Fruit fly (Drosophila melanogaster) whole organism, embryonic: ENCODE results near the gene Hph.

Source experiments
- Ada2b ChIP-seq: fragments of 200-800 bp; sonication (Bioruptor generic); IDR thresholded peaks from 2 replicates; pipeline ENCODE4 v1.3.6; 2022; ENCODE audit warnings: missing biosample characterization, missing genetic modification characterization
- Atf-2 ChIP-seq: fragments of 200-800 bp; sonication (Bioruptor generic); optimal IDR thresholded peaks from 2 replicates; lab custom pipeline; 2016; ENCODE audit warnings: missing biosample characterization, missing genetic modification characterization
- CG10431 ChIP-seq: fragments of 200-800 bp; sonication (Bioruptor generic); optimal IDR thresholded peaks from 3 replicates; lab custom pipeline; 2018; ENCODE audit warnings: missing biosample characterization, mild to moderate bottlenecking, missing genetic modification characterization
- CG11723 ChIP-seq: fragments of 200-800 bp; sonication (Bioruptor generic); optimal IDR thresholded peaks from 2 replicates; lab custom pipeline; 2017; ENCODE audit warnings: missing biosample characterization, mild to moderate bottlenecking, missing genetic modification characterization
- CG13424 ChIP-seq: fragments of 200-800 bp; sonication (Bioruptor generic); optimal IDR thresholded peaks from 2 replicates; lab custom pipeline; 2019; ENCODE audit warnings: missing biosample characterization, mild to moderate bottlenecking, missing genetic modification characterization, moderate library complexity
- CG13894 ChIP-seq: fragments of 200-800 bp; sonication (Bioruptor generic); optimal IDR thresholded peaks from 3 replicates; lab custom pipeline; 2018; ENCODE audit warnings: missing biosample characterization, mild to moderate bottlenecking, missing genetic modification characterization, moderate library complexity
- CG14014 ChIP-seq: fragments of 200-800 bp; sonication (Bioruptor generic); IDR thresholded peaks from 2 replicates; pipeline ENCODE4 v1.3.6; 2022; ENCODE audit warnings: missing biosample characterization, missing genetic modification characterization
- CG17186 ChIP-seq: fragments of 200-800 bp; sonication (Bioruptor generic); optimal IDR thresholded peaks from 3 replicates; lab custom pipeline; 2017; ENCODE audit warnings: missing biosample characterization, missing genetic modification reagents, missing genetic modification characterization
- CG17361 ChIP-seq: fragments of 200-800 bp; sonication (Bioruptor generic); IDR thresholded peaks from 3 replicates; pipeline ENCODE4 v1.3.6; 2022; ENCODE audit warnings: missing biosample characterization, missing genetic modification characterization
- CG31441 ChIP-seq: fragments of 200-800 bp; sonication (Bioruptor generic); IDR thresholded peaks from 2 replicates; pipeline ENCODE4 v1.3.6; 2022; ENCODE audit warnings: missing biosample characterization, missing genetic modification characterization
- CG5953 ChIP-seq: fragments of 200-800 bp; sonication (Bioruptor generic); IDR thresholded peaks from 2 replicates; pipeline ENCODE4 v1.3.6; 2022; ENCODE audit warnings: missing biosample characterization, missing genetic modification characterization
- CG6791 ChIP-seq: fragments of 200-800 bp; sonication (Bioruptor generic); IDR thresholded peaks from 3 replicates; pipeline ENCODE4 v1.3.6; 2022; ENCODE audit warnings: missing biosample characterization, missing genetic modification characterization; ENCODE audit not compliant: partially characterized antibody
- CG8359 ChIP-seq: fragments of 200-800 bp; sonication (Bioruptor generic); optimal IDR thresholded peaks from 2 replicates; lab custom pipeline; 2017; ENCODE audit warnings: missing biosample characterization, mild to moderate bottlenecking, missing genetic modification characterization, borderline replicate concordance
- CG9609 ChIP-seq: fragments of 200-800 bp; sonication (Bioruptor generic); optimal IDR thresholded peaks from 3 replicates; lab custom pipeline; 2016; ENCODE audit warnings: missing biosample characterization, missing genetic modification characterization
- CkIIα-i1 ChIP-seq: fragments of 200-800 bp; sonication (Bioruptor generic); IDR thresholded peaks from 2 replicates; pipeline ENCODE4 v1.3.6; 2022; ENCODE audit warnings: missing biosample characterization, missing genetic modification characterization
- CrebB ChIP-seq: fragments of 200-800 bp; sonication (Bioruptor generic); optimal IDR thresholded peaks from 3 replicates; lab custom pipeline; 2018; ENCODE audit warnings: missing biosample characterization, mild to moderate bottlenecking, missing genetic modification characterization
- D19B ChIP-seq: fragments of 200-800 bp; sonication (Bioruptor generic); optimal IDR thresholded peaks from 2 replicates; lab custom pipeline; 2017; ENCODE audit warnings: missing biosample characterization, mild to moderate bottlenecking, missing genetic modification characterization
- Fer3 ChIP-seq: fragments of 200-800 bp; sonication (Bioruptor generic); optimal IDR thresholded peaks from 2 replicates; lab custom pipeline; 2018; ENCODE audit warnings: missing biosample characterization, mild to moderate bottlenecking, missing genetic modification characterization, moderate library complexity
- H15 ChIP-seq: fragments of 200-800 bp; sonication (Bioruptor generic); IDR thresholded peaks from 3 replicates; pipeline ENCODE4 v1.3.6; 2022; ENCODE audit warnings: missing biosample characterization, missing genetic modification characterization
- HLH4C ChIP-seq: fragments of 200-800 bp; sonication (Bioruptor generic); IDR thresholded peaks from 3 replicates; pipeline ENCODE4 v1.3.6; 2022; ENCODE audit warnings: missing biosample characterization, missing genetic modification characterization; ENCODE audit not compliant: partially characterized antibody
- Meics ChIP-seq: fragments of 200-800 bp; sonication (Bioruptor generic); optimal IDR thresholded peaks from 2 replicates; lab custom pipeline; 2017; ENCODE audit warnings: missing biosample characterization, mild to moderate bottlenecking, missing genetic modification characterization
- NC2β ChIP-seq: fragments of 200-800 bp; sonication (Bioruptor generic); optimal IDR thresholded peaks from 2 replicates; lab custom pipeline; 2016; ENCODE audit warnings: missing biosample characterization, missing genetic modification characterization
- NK7.1 ChIP-seq: fragments of 200-800 bp; sonication (Bioruptor generic); optimal IDR thresholded peaks from 3 replicates; lab custom pipeline; 2016; ENCODE audit warnings: missing biosample characterization, missing genetic modification characterization
- Opbp ChIP-seq: fragments of 200-800 bp; sonication (Bioruptor generic); IDR thresholded peaks from 3 replicates; pipeline ENCODE4 v1.3.6; 2022; ENCODE audit warnings: missing biosample characterization, missing genetic modification characterization; ENCODE audit not compliant: partially characterized antibody
- Rx ChIP-seq: fragments of 200-800 bp; sonication (Bioruptor generic); IDR thresholded peaks from 2 replicates; pipeline ENCODE4 v1.3.6; 2022; ENCODE audit warnings: missing biosample characterization, missing genetic modification characterization
- amos ChIP-seq: fragments of 200-800 bp; sonication (Bioruptor generic); IDR thresholded peaks from 2 replicates; pipeline ENCODE4 v1.3.6; 2022; ENCODE audit warnings: missing biosample characterization, missing genetic modification characterization; ENCODE audit not compliant: partially characterized antibody
- caup ChIP-seq: fragments of 200-800 bp; sonication (Bioruptor generic); optimal IDR thresholded peaks from 3 replicates; lab custom pipeline; 2017; ENCODE audit warnings: missing biosample characterization, mild to moderate bottlenecking, missing genetic modification characterization, moderate library complexity; ENCODE audit not compliant: severe bottlenecking
- ci ChIP-seq: fragments of 200-800 bp; sonication (Bioruptor generic); IDR thresholded peaks from 3 replicates; pipeline ENCODE4 v1.3.6; 2022; ENCODE audit warnings: missing biosample characterization, missing genetic modification characterization
- crol ChIP-seq: fragments of 200-800 bp; sonication (Bioruptor generic); IDR thresholded peaks from 2 replicates; pipeline ENCODE4 v1.3.6; 2022; ENCODE audit warnings: missing biosample characterization, missing genetic modification characterization
- dmrt11E ChIP-seq: fragments of 200-800 bp; sonication (Bioruptor generic); optimal IDR thresholded peaks from 3 replicates; lab custom pipeline; 2018; ENCODE audit warnings: missing biosample characterization, mild to moderate bottlenecking, missing genetic modification characterization, moderate library complexity
- dysf ChIP-seq: fragments of 200-800 bp; sonication (Bioruptor generic); IDR thresholded peaks from 3 replicates; pipeline ENCODE4 v1.3.6; 2022; ENCODE audit warnings: missing biosample characterization, missing genetic modification characterization
- ems ChIP-seq: fragments of 200-800 bp; sonication (Bioruptor generic); optimal IDR thresholded peaks from 3 replicates; lab custom pipeline; 2016; ENCODE audit warnings: missing biosample characterization, missing genetic modification characterization
- en ChIP-seq: fragments of 200-800 bp; sonication (Bioruptor generic); optimal IDR thresholded peaks from 2 replicates; lab custom pipeline; 2016; ENCODE audit warnings: missing biosample characterization, missing genetic modification characterization
- eyg ChIP-seq: fragments of 200-800 bp; sonication (Bioruptor generic); optimal IDR thresholded peaks from 3 replicates; lab custom pipeline; 2016; ENCODE audit warnings: missing biosample characterization, missing genetic modification characterization
- gro ChIP-seq: fragments of 200-800 bp; sonication (Bioruptor generic); optimal IDR thresholded peaks from 2 replicates; lab custom pipeline; 2016; ENCODE audit warnings: missing biosample characterization, missing genetic modification characterization
- hkb ChIP-seq, 2 experiments: fragments of 200-800 bp in 1 of 2; fragments of >200 bp in 1 of 2; sonication (Bioruptor generic) in 1 of 2; IDR thresholded peaks in 1 of 2; optimal IDR thresholded peaks in 1 of 2; 2 replicates each; pipeline versions ENCODE4 v1.3.6 to Lab custom; 2017 to 2022; ENCODE audit warnings: missing biosample characterization in 1 of 2, missing genetic modification characterization in 1 of 2
- jigr1 ChIP-seq: fragments of 200-800 bp; sonication (Bioruptor generic); IDR thresholded peaks from 3 replicates; pipeline ENCODE4 v1.3.6; 2022; ENCODE audit warnings: missing biosample characterization, missing genetic modification characterization
- knrl ChIP-seq: fragments of 200-800 bp; sonication (Bioruptor generic); IDR thresholded peaks from 3 replicates; pipeline ENCODE4 v1.3.6; 2022; ENCODE audit warnings: missing biosample characterization, missing genetic modification characterization; ENCODE audit not compliant: partially characterized antibody
- lbe ChIP-seq: fragments of 200-800 bp; sonication (Bioruptor generic); optimal IDR thresholded peaks from 2 replicates; lab custom pipeline; 2016; ENCODE audit warnings: missing biosample characterization, mild to moderate bottlenecking, missing genetic modification characterization
- nerfin-1 ChIP-seq: fragments of 200-800 bp; sonication (Bioruptor generic); optimal IDR thresholded peaks from 3 replicates; lab custom pipeline; 2019; ENCODE audit warnings: missing biosample characterization, mild to moderate bottlenecking, missing genetic modification characterization, moderate library complexity
- nerfin-2 ChIP-seq: fragments of 200-800 bp; sonication (Bioruptor generic); IDR thresholded peaks from 2 replicates; pipeline ENCODE4 v1.3.6; 2022; ENCODE audit warnings: missing biosample characterization, missing genetic modification characterization; ENCODE audit not compliant: partially characterized antibody
- pita ChIP-seq: fragments of 200-800 bp; sonication (Bioruptor generic); optimal IDR thresholded peaks from 2 replicates; lab custom pipeline; 2017; ENCODE audit warnings: missing biosample characterization, mild to moderate bottlenecking, missing genetic modification characterization
- schlank ChIP-seq: fragments of 200-800 bp; sonication (Bioruptor generic); optimal IDR thresholded peaks from 2 replicates; lab custom pipeline; 2018; ENCODE audit warnings: missing biosample characterization, mild to moderate bottlenecking, missing genetic modification characterization
- slbo ChIP-seq: fragments of 200-800 bp; sonication (Bioruptor generic); IDR thresholded peaks from 2 replicates; pipeline ENCODE4 v1.3.6; 2022; ENCODE audit warnings: missing biosample characterization, missing genetic modification characterization
- stwl ChIP-seq: fragments of 200-800 bp; sonication (Bioruptor generic); optimal IDR thresholded peaks from 3 replicates; lab custom pipeline; 2018; ENCODE audit warnings: missing biosample characterization, mild to moderate bottlenecking, missing genetic modification characterization, moderate library complexity
- tx ChIP-seq: fragments of 200-800 bp; sonication (Bioruptor generic); optimal IDR thresholded peaks from 2 replicates; lab custom pipeline; 2016; ENCODE audit warnings: missing biosample characterization, missing genetic modification characterization
- vfl ChIP-seq: fragments of 200-800 bp; sonication (Bioruptor generic); optimal IDR thresholded peaks from 2 replicates; lab custom pipeline; 2016; ENCODE audit warnings: missing biosample characterization, missing genetic modification characterization
- vvl ChIP-seq: fragments of 200-800 bp; sonication (Bioruptor generic); IDR thresholded peaks from 2 replicates; pipeline ENCODE4 v1.3.6; 2022; ENCODE audit warnings: missing biosample characterization, missing genetic modification characterization
- zen ChIP-seq: fragments of 200-800 bp; sonication (Bioruptor generic); optimal IDR thresholded peaks from 3 replicates; lab custom pipeline; 2018; ENCODE audit warnings: missing biosample characterization, mild to moderate bottlenecking, missing genetic modification characterization, moderate library complexity

Hph gene

DNA sequence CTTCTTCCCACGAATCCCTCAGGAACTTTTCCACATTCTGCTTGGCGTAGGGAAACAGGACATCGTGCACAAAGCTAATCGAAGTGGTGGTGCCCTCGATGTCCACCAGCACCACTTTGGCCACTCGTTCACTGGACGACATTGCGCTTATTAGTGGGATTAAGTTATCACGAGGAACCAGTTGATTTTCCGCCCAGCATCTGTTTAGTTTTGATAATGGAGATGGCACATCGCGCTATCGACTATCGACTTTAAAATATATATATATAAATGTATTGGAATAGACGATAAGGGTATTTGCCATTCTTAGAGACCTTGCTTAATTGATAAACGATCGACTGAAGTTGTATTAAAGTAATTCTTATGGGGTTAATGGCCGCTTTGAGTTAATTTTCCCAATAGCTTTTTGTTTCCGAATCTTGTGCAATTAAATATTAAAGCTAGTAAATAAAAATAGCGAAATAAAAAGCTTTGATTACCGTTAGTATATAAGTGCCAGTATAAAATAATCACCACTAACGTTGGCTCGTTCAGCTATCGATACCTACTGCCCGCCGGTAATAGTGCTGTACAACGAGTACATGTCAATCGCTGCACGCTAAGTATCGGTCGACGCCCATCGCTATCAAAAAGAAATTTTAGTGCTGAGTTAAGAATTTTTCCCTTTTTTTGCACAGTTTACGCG, at the start of gene Hph, which contains the start of gene Enoph (continued):
- TF ChIP-seq schlank (tag; lab: Kevin White, UChicago): no peak
- TF ChIP-seq dysf (GFP tag; lab: Robert Waterston, UW): peak; percentile 73
- no peak for TF ChIP-seq NK7.1
- peak; percentile 51 for TF ChIP-seq tx (GFP tag; lab: Kevin White, UChicago)
- TF ChIP-seq D19B (GFP tag; lab: Kevin White, UChicago): peak; percentile 31
- peak; percentile 68 for TF ChIP-seq nerfin-2 (GFP tag; lab: Robert Waterston, UW)
- TF ChIP-seq vvl: 0 out of 2 replicates have a peak, but pooled peaks have one; percentile 44
- peak; percentile 86 for TF ChIP-seq CG17361 (GFP tag; lab: Robert Waterston, UW)
- no peak for TF ChIP-seq CG5953 (GFP tag; lab: Robert Waterston, UW)
- peak; percentile 5 for TF ChIP-seq gro (GFP tag; lab: Kevin White, UChicago)
- TF ChIP-seq jigr1 (GFP tag; lab: Robert Waterston, UW): no peak
- peak; percentile 44 for TF ChIP-seq lbe (GFP tag; lab: Kevin White, UChicago)
- no peak for TF ChIP-seq CrebB (tag; lab: Kevin White, UChicago)
- peak; percentile 49 for TF ChIP-seq zen (tag; lab: Kevin White, UChicago)
- TF ChIP-seq Opbp (GFP tag; lab: Robert Waterston, UW): peak; percentile 83
- peak; percentile 1 for TF ChIP-seq Atf-2 (GFP tag; lab: Kevin White, UChicago)
- TF ChIP-seq dmrt11E (tag; lab: Kevin White, UChicago): peak; percentile 56
- peak; percentile 41 for TF ChIP-seq Fer3 (tag; lab: Kevin White, UChicago)
- TF ChIP-seq NC2β: peak; percentile 12
- TF ChIP-seq pita (GFP tag; lab: Kevin White, UChicago): no peak
- TF ChIP-seq eyg (GFP tag; lab: Kevin White, UChicago): no peak
- peak; percentile 39 for TF ChIP-seq CG11723 (GFP tag; lab: Kevin White, UChicago)
- TF ChIP-seq crol: no peak
- peak; percentile 86 for TF ChIP-seq amos (GFP tag; lab: Robert Waterston, UW)
- TF ChIP-seq knrl (GFP tag; lab: Robert Waterston, UW): peak; percentile 83
- TF ChIP-seq CG6791 (GFP tag; lab: Robert Waterston, UW): peak; percentile 80
- TF ChIP-seq vfl: peak; percentile 13
- TF ChIP-seq hkb (optimal IDR thresholded peaks at IDR 0.05; lab: Kevin White, UChicago): no peak
- no peak; the same call in 1 of the 2 replicates for TF ChIP-seq hkb (GFP tag; IDR thresholded peaks at IDR 0.05; lab: Robert Waterston, UW)
- peak; percentile 38 for TF ChIP-seq ems (GFP tag; lab: Kevin White, UChicago)
- peak; percentile 52; the same call in 1 of the 2 replicates for TF ChIP-seq CG31441 (GFP tag; lab: Robert Waterston, UW)
- peak; percentile 13 for TF ChIP-seq nerfin-1 (tag; lab: Kevin White, UChicago)
- peak; percentile 31 for TF ChIP-seq Ada2b (GFP tag; lab: Robert Waterston, UW)
- TF ChIP-seq Rx: no peak
- no peak for TF ChIP-seq CG10431 (GFP tag; lab: Kevin White, UChicago)
- TF ChIP-seq Meics (GFP tag; lab: Kevin White, UChicago): peak; percentile 61
- TF ChIP-seq stwl (tag; lab: Kevin White, UChicago): peak; percentile 45
- peak; percentile 81 for TF ChIP-seq HLH4C (GFP tag; lab: Robert Waterston, UW)
- peak; percentile 52 for TF ChIP-seq CG13894
- peak; percentile 59 for TF ChIP-seq CG9609 (GFP tag; lab: Kevin White, UChicago)
- no peak for TF ChIP-seq en (GFP tag; lab: Kevin White, UChicago)
- no peak for TF ChIP-seq ci (GFP tag; lab: Robert Waterston, UW)
- peak; percentile 71 for TF ChIP-seq CG13424 (tag; lab: Kevin White, UChicago)
- peak; percentile 13 for TF ChIP-seq CG17186 (GFP tag; lab: Kevin White, UChicago)
- TF ChIP-seq caup (GFP tag; lab: Kevin White, UChicago): peak; percentile 48
- no peak for TF ChIP-seq CkIIα-i1 (GFP tag; lab: Robert Waterston, UW)
- peak; percentile 13 for TF ChIP-seq CG8359
- no peak for TF ChIP-seq H15 (GFP tag; lab: Robert Waterston, UW)
- no peak for TF ChIP-seq CG14014 (GFP tag; lab: Robert Waterston, UW)
- TF ChIP-seq slbo (GFP tag; lab: Robert Waterston, UW): peak; percentile 52; the same call in 1 of the 2 replicates
